2 fruit fly cellular contexts compared by ENCODE assay signal in the genomic region with DNA sequence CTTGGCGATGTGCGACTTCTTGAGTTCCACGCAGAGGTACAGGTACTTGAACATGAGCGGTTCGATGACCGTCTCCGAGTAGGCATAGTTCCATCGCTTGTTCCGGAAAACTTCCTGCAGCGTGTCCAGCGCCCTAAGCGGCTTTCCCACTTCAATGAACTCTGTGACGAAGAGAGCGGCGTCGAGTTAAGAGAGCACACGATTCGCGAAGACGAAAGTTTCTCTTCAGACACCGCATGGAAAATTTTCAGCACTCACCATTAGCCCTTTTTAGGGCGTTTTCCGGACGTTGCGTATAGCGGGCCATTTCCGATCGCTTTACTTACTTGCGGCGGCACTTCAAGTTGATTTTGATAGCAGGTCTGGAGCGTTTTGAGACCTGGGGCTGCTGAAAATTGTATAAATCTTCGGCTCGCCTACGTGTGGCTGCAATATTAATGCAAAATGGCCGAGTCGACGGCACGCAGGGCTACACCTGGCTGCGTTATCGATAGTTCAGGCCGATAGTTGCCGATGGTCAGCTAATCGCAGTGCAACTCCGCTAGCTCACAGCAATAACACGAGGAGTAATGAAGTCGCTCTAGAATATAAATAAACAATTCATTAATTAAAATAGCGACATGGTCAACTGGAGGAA.
A peak's percentile ranks its signal among the peaks of the same experiment; 100 is the strongest.
TF ChIP-seq lines count a peak whose summit lies in the region.

eIF3a (minus strand) TSS at position 455 of the 637 bp plus-strand sequence.
CG1074 (plus strand) TSS at position 525 of the 637 bp plus-strand sequence.

TF ChIP-seq in whole organism, embryonic, 481 proteins besides CTCF, POLR2A, EP300 and RAD21 (continued from another document and continues in another):
- TF ChIP-seq Xbp1 (GFP tag; optimal IDR thresholded peaks at IDR 0.05; lab: Kevin White, UChicago) (peak; percentile 65), Spps (tag; optimal IDR thresholded peaks at IDR 0.05; lab: Kevin White, UChicago) (peak; percentile 30), Vsx1 (GFP tag; optimal IDR thresholded peaks at IDR 0.05; lab: Kevin White, UChicago) (no peak), br (optimal IDR thresholded peaks at IDR 0.05; lab: Kevin White, UChicago) (no peak), Sry-δ (GFP tag; optimal IDR thresholded peaks at IDR 0.05; lab: Kevin White, UChicago) (peak; percentile 91), aop (GFP tag; IDR thresholded peaks at IDR 0.05; lab: Robert Waterston, UW) (no peak), Antp (GFP tag; optimal IDR thresholded peaks at IDR 0.05; lab: Kevin White, UChicago) (peak; percentile 52), Hr39 (optimal IDR thresholded peaks at IDR 0.05; lab: Kevin White, UChicago) (no peak), bbx (GFP tag; IDR thresholded peaks at IDR 0.05; lab: Robert Waterston, UW; ENCODE audit: partially characterized antibody) (peak; percentile 99), Nf-YB (GFP tag; optimal IDR thresholded peaks at IDR 0.05; lab: Kevin White, UChicago) (peak; percentile 32), luna (GFP tag; optimal IDR thresholded peaks at IDR 0.05; lab: Kevin White, UChicago) (peak; percentile 51), Dbx (GFP tag; IDR thresholded peaks at IDR 0.05; lab: Robert Waterston, UW) (peak; percentile 81), pros (GFP tag; optimal IDR thresholded peaks at IDR 0.05; lab: Kevin White, UChicago) (peak; percentile 16), CG8388 (GFP tag; optimal IDR thresholded peaks at IDR 0.05; lab: Kevin White, UChicago) (no peak), Six4 (GFP tag; optimal IDR thresholded peaks at IDR 0.05; lab: Kevin White, UChicago) (no peak), CG2202 (tag; optimal IDR thresholded peaks at IDR 0.05; lab: Kevin White, UChicago) (peak; percentile 44), jumu (GFP tag; optimal IDR thresholded peaks at IDR 0.05; lab: Kevin White, UChicago) (peak; percentile 42), gt (GFP tag; IDR thresholded peaks at IDR 0.05; lab: Robert Waterston, UW) (peak; percentile 7; the same call in 1 of the 2 replicates), CG5953 (GFP tag; IDR thresholded peaks at IDR 0.05; lab: Robert Waterston, UW) (no peak), Elba2 (GFP tag; optimal IDR thresholded peaks at IDR 0.05; lab: Kevin White, UChicago) (peak; percentile 11), CG9437 (GFP tag; optimal IDR thresholded peaks at IDR 0.05; lab: Kevin White, UChicago) (peak; percentile 53), MESR4 (GFP tag; optimal IDR thresholded peaks at IDR 0.05; lab: Kevin White, UChicago) (peak; percentile 98), abd-A (tag; optimal IDR thresholded peaks at IDR 0.05; lab: Kevin White, UChicago) (no peak), CG2199 (GFP tag; IDR thresholded peaks at IDR 0.05; lab: Robert Waterston, UW) (peak; percentile 69; the same call in 1 of the 3 replicates), ssp (GFP tag; IDR thresholded peaks at IDR 0.05; lab: Robert Waterston, UW) (peak; percentile 50), btn (GFP tag; optimal IDR thresholded peaks at IDR 0.05; lab: Kevin White, UChicago) (peak; percentile 22), CG18764 (GFP tag; optimal IDR thresholded peaks at IDR 0.05; lab: Kevin White, UChicago) (peak; percentile 31), CG10462 (GFP tag; optimal IDR thresholded peaks at IDR 0.05; lab: Kevin White, UChicago) (no peak), CG17829 (tag; optimal IDR thresholded peaks at IDR 0.05; lab: Kevin White, UChicago) (peak; percentile 77), CrebB (tag; optimal IDR thresholded peaks at IDR 0.05; lab: Kevin White, UChicago) (peak; percentile 70), CG11723 (GFP tag; optimal IDR thresholded peaks at IDR 0.05; lab: Kevin White, UChicago) (peak; percentile 59), dpn (GFP tag; optimal IDR thresholded peaks at IDR 0.05; lab: Kevin White, UChicago) (peak; percentile 40 to 73), exex (tag; optimal IDR thresholded peaks at IDR 0.05; lab: Kevin White, UChicago) (no peak), C15 (GFP tag; IDR thresholded peaks at IDR 0.05; lab: Robert Waterston, UW) (0 out of 3 replicates have a peak, but pooled peaks have one; percentile 40), CG1832 (GFP tag; optimal IDR thresholded peaks at IDR 0.05; lab: Kevin White, UChicago) (no peak), CG2712 (tag; optimal IDR thresholded peaks at IDR 0.05; lab: Kevin White, UChicago) (peak; percentile 69), CG2889 (GFP tag; IDR thresholded peaks at IDR 0.05; lab: Robert Waterston, UW) (no peak), otp (GFP tag; IDR thresholded peaks at IDR 0.05; lab: Robert Waterston, UW) (peak; percentile 57; the same call in 2 of the 3 replicates), Atf-2 (GFP tag; optimal IDR thresholded peaks at IDR 0.05; lab: Kevin White, UChicago) (peak; percentile 49), Dfd (GFP tag; optimal IDR thresholded peaks at IDR 0.05; lab: Kevin White, UChicago) (no peak), CG12744 (GFP tag; optimal IDR thresholded peaks at IDR 0.05; lab: Kevin White, UChicago) (peak; percentile 54), CG15601 (tag; optimal IDR thresholded peaks at IDR 0.05; lab: Kevin White, UChicago) (peak; percentile 55), CG13894 (tag; optimal IDR thresholded peaks at IDR 0.05; lab: Kevin White, UChicago) (peak; percentile 82), CG10274 (GFP tag; optimal IDR thresholded peaks at IDR 0.05; lab: Kevin White, UChicago) (peak; percentile 39), Hmr (GFP tag; optimal IDR thresholded peaks at IDR 0.05; lab: Kevin White, UChicago) (no peak), CG7928 (GFP tag; optimal IDR thresholded peaks at IDR 0.05; lab: Kevin White, UChicago) (peak; percentile 84), hb (GFP tag; IDR thresholded peaks at IDR 0.05; lab: Robert Waterston, UW; ENCODE audit: partially characterized antibody) (peak; percentile 97), CG10431 (GFP tag; optimal IDR thresholded peaks at IDR 0.05; lab: Kevin White, UChicago) (peak; percentile 67), CG12155 (GFP tag; optimal IDR thresholded peaks at IDR 0.05; lab: Kevin White, UChicago) (peak; percentile 47), CG11093 (GFP tag; IDR thresholded peaks at IDR 0.05; lab: Robert Waterston, UW) (0 out of 3 replicates have a peak, but pooled peaks have one; percentile 8), Med (GFP tag; lab: Kevin White, UChicago) (peak; percentile 97), CG2120 (GFP tag; optimal IDR thresholded peaks at IDR 0.05; lab: Kevin White, UChicago) (peak; percentile 73), CG1603 (tag; optimal IDR thresholded peaks at IDR 0.05; lab: Kevin White, UChicago) (peak; percentile 91), unpg (GFP tag; optimal IDR thresholded peaks at IDR 0.05; lab: Kevin White, UChicago) (no peak), CG14667 (GFP tag; IDR thresholded peaks at IDR 0.05; lab: Robert Waterston, UW) (0 out of 2 replicates have a peak, but pooled peaks have one; percentile 23), seq (GFP tag; IDR thresholded peaks at IDR 0.05; lab: Robert Waterston, UW) (no peak), Hr51 (GFP tag; optimal IDR thresholded peaks at IDR 0.05; lab: Kevin White, UChicago) (peak in 1 of 2 experiments; percentile 72), h (optimal IDR thresholded peaks at IDR 0.05; lab: Kevin White, UChicago) (no peak), Bgb (GFP tag; IDR thresholded peaks at IDR 0.05; lab: Robert Waterston, UW; ENCODE audit: partially characterized antibody) (peak; percentile 99), Deaf1 (tag; optimal IDR thresholded peaks at IDR 0.05; lab: Kevin White, UChicago) (peak; percentile 71), her (GFP tag; optimal IDR thresholded peaks at IDR 0.05; lab: Kevin White, UChicago) (peak; percentile 66)

TF ChIP-seq in whole organism, prepupa, 60 proteins besides CTCF, POLR2A, EP300 and RAD21 (continued from another document):
- TF ChIP-seq ss (GFP tag; optimal IDR thresholded peaks at IDR 0.05; lab: Kevin White, UChicago) (no peak), vri (GFP tag; optimal IDR thresholded peaks at IDR 0.05; lab: Kevin White, UChicago) (no peak), spab (GFP tag; optimal IDR thresholded peaks at IDR 0.05; lab: Kevin White, UChicago) (no peak), Hr4 (GFP tag; optimal IDR thresholded peaks at IDR 0.05; lab: Kevin White, UChicago) (no peak), esn (GFP tag; optimal IDR thresholded peaks at IDR 0.05; lab: Kevin White, UChicago) (peak; percentile 75), CG1621 (tag; optimal IDR thresholded peaks at IDR 0.05; lab: Kevin White, UChicago) (peak; percentile 52), Sox14 (GFP tag; optimal IDR thresholded peaks at IDR 0.05; lab: Kevin White, UChicago) (no peak), fd59A (GFP tag; optimal IDR thresholded peaks at IDR 0.05; lab: Kevin White, UChicago) (peak; percentile 7), CG10669 (GFP tag; optimal IDR thresholded peaks at IDR 0.05; lab: Kevin White, UChicago) (no peak)
